Worm (Caenorhabditis elegans): Measurements from ENCODE around the gene rbmx-2.

- no peak for TF ChIP-seq ref-1 (GFP tag; conservative IDR thresholded peaks at IDR 0.05)
- no peak for TF ChIP-seq cog-1 (tag; optimal IDR thresholded peaks at IDR 0.05)
Measured at ce11 chrII:6190770-6191169, 6.0 kb downstream of the rbmx-2 start.
